Worm (Caenorhabditis elegans) whole organism, L4 larva: ENCODE measurements around the gene ZK632.11.

Source experiments
- F26F4.8 ChIP-seq: fragments of 200-800 bp; sonication (Bioruptor generic); conservative IDR thresholded peaks from 2 replicates; pipeline ENCODE4 v1.3.6; 2022; ENCODE audit warnings: missing genetic modification characterization, missing compliant biosample characterization
- R02D3.7 ChIP-seq: fragments of 150-350 bp; sonication (generic microtip); optimal IDR thresholded peaks from 3 replicates; lab custom pipeline; 2014; ENCODE audit warnings: missing biosample characterization, missing genetic modification characterization
- T26A8.4 ChIP-seq: fragments of 200-800 bp; sonication (Bioruptor generic); IDR thresholded peaks from 2 replicates; pipeline ENCODE4 v1.3.6; 2022; ENCODE audit warnings: missing genetic modification characterization, missing compliant biosample characterization
- Y105C5A.15 ChIP-seq: fragments of 200-800 bp; sonication (Bioruptor generic); IDR thresholded peaks from 2 replicates; pipeline ENCODE4 v1.3.6; 2022; ENCODE audit warnings: missing genetic modification characterization, missing compliant biosample characterization
- Y48G9A.11 ChIP-seq: fragments of 200-800 bp; sonication (Bioruptor generic); IDR thresholded peaks from 2 replicates; pipeline ENCODE4 v1.3.6; 2022; ENCODE audit warnings: missing genetic modification reagents, missing genetic modification characterization, missing compliant biosample characterization
- Y5F2A.4 ChIP-seq: fragments of 200-800 bp; sonication (Bioruptor generic); optimal IDR thresholded peaks from 2 replicates; lab custom pipeline; 2018; ENCODE audit warnings: mild to moderate bottlenecking, missing genetic modification characterization, missing compliant biosample characterization
- arid-1 ChIP-seq: fragments of 200-800 bp; sonication (Bioruptor generic); conservative IDR thresholded peaks from 2 replicates; pipeline ENCODE4 v1.3.6; 2022; ENCODE audit warnings: missing genetic modification reagents, missing genetic modification characterization, missing compliant biosample characterization
- attf-4 ChIP-seq: sonication (generic microtip); optimal IDR thresholded peaks from 3 replicates; lab custom pipeline; 2017; ENCODE audit warnings: missing biosample characterization, missing genetic modification characterization
- ceh-20 ChIP-seq: fragments of 200-800 bp; sonication (Bioruptor generic); IDR thresholded peaks from 2 replicates; pipeline ENCODE4 v1.3.6; 2022; ENCODE audit warnings: missing genetic modification reagents, missing genetic modification characterization, missing compliant biosample characterization
- ceh-28 ChIP-seq: fragments of 150-350 bp; optimal IDR thresholded peaks from 2 replicates; lab custom pipeline; 2014; ENCODE audit warnings: missing biosample characterization, missing genetic modification reagents, missing genetic modification characterization
- ceh-82 ChIP-seq: sonication (generic microtip); optimal IDR thresholded peaks from 2 replicates; lab custom pipeline; 2017; ENCODE audit warnings: missing biosample characterization, missing genetic modification characterization
- daf-12 ChIP-seq: fragments of 150-350 bp; optimal IDR thresholded peaks from 2 replicates; lab custom pipeline; 2014; ENCODE audit warnings: missing biosample characterization, missing genetic modification reagents, missing genetic modification characterization
- dmd-6 ChIP-seq: fragments of 200-800 bp; sonication (Bioruptor generic); IDR thresholded peaks from 2 replicates; pipeline ENCODE4 v1.3.6; 2022; ENCODE audit warnings: missing genetic modification reagents, missing genetic modification characterization, missing compliant biosample characterization
- dmd-8 ChIP-seq: fragments of 200-800 bp; sonication (Bioruptor generic); IDR thresholded peaks from 2 replicates; pipeline ENCODE4 v1.3.6; 2022; ENCODE audit warnings: missing genetic modification characterization, missing compliant biosample characterization
- dpl-1 ChIP-seq: fragments of 150-350 bp; optimal IDR thresholded peaks from 2 replicates; lab custom pipeline; 2014; ENCODE audit warnings: missing biosample characterization, missing genetic modification reagents, missing genetic modification characterization
- dve-1 ChIP-seq: sonication (generic microtip); optimal IDR thresholded peaks from 2 replicates; lab custom pipeline; 2017; ENCODE audit warnings: antibody characterized with exemption, mild to moderate bottlenecking, missing genetic modification characterization, missing compliant biosample characterization; ENCODE audit not compliant: insufficient read depth
- egl-27 ChIP-seq: sonication (generic microtip); optimal IDR thresholded peaks from 3 replicates; lab custom pipeline; 2017; ENCODE audit warnings: missing biosample characterization, missing genetic modification reagents, missing genetic modification characterization
- fkh-10 ChIP-seq: fragments of 150-350 bp; optimal IDR thresholded peaks from 2 replicates; lab custom pipeline; 2014; ENCODE audit warnings: missing biosample characterization, missing genetic modification reagents, missing genetic modification characterization
- fos-1 ChIP-seq: fragments of 150-350 bp; optimal IDR thresholded peaks from 2 replicates; lab custom pipeline; 2014; ENCODE audit warnings: missing biosample characterization, missing genetic modification characterization
- hmg-1.1 ChIP-seq: fragments of 200-800 bp; sonication (Bioruptor generic); IDR thresholded peaks from 2 replicates; pipeline ENCODE4 v1.3.6; 2022; ENCODE audit warnings: missing genetic modification reagents, missing genetic modification characterization, missing compliant biosample characterization
- jun-1 ChIP-seq: fragments of 150-350 bp; optimal IDR thresholded peaks from 2 replicates; lab custom pipeline; 2014; ENCODE audit warnings: missing biosample characterization, missing genetic modification reagents, missing genetic modification characterization
- lim-7 ChIP-seq: fragments of 200-800 bp; sonication (Bioruptor generic); IDR thresholded peaks from 2 replicates; pipeline ENCODE4 v1.3.6; 2022; ENCODE audit warnings: missing genetic modification characterization, missing compliant biosample characterization
- lin-13 ChIP-seq: fragments of 150-350 bp; optimal IDR thresholded peaks from 2 replicates; lab custom pipeline; 2014; ENCODE audit warnings: missing biosample characterization, missing genetic modification reagents, missing genetic modification characterization
- lin-29 ChIP-seq: fragments of 200-800 bp; sonication (Bioruptor generic); IDR thresholded peaks from 2 replicates; pipeline ENCODE4 v1.3.6; 2022; ENCODE audit warnings: missing genetic modification reagents, missing genetic modification characterization, missing compliant biosample characterization
- lin-38 ChIP-seq: fragments of 200-800 bp; sonication (Bioruptor generic); IDR thresholded peaks from 2 replicates; pipeline ENCODE4 v1.3.6; 2022; ENCODE audit warnings: missing genetic modification reagents, missing genetic modification characterization, missing compliant biosample characterization
- mdl-1 ChIP-seq, 2 experiments: fragments of 150-350 bp in 1 of 2; sonication (generic microtip) in 1 of 2; optimal IDR thresholded peaks; 2 replicates each; lab custom pipeline; 2014 to 2017; ENCODE audit warnings: missing biosample characterization in 2 of 2, missing genetic modification characterization in 2 of 2
- mep-1 ChIP-seq: fragments of 150-350 bp; sonication (generic microtip); optimal IDR thresholded peaks from 3 replicates; lab custom pipeline; 2014; ENCODE audit warnings: missing biosample characterization, missing genetic modification characterization
- mes-2 ChIP-seq: sonication (generic microtip); optimal IDR thresholded peaks from 2 replicates; lab custom pipeline; 2016; ENCODE audit warnings: missing genotype, mild to moderate bottlenecking, missing genetic modification characterization, missing compliant biosample characterization; ENCODE audit not compliant: poor library complexity, severe bottlenecking
- nhr-10 ChIP-seq: fragments of 150-350 bp; optimal IDR thresholded peaks from 2 replicates; lab custom pipeline; 2014; ENCODE audit warnings: missing biosample characterization, missing genetic modification characterization
- nhr-102 ChIP-seq: sonication (generic microtip); optimal IDR thresholded peaks from 2 replicates; lab custom pipeline; 2016; ENCODE audit warnings: mild to moderate bottlenecking, missing genetic modification characterization, moderate library complexity, missing compliant biosample characterization
- nhr-237 ChIP-seq: sonication (generic microtip); optimal IDR thresholded peaks from 2 replicates; lab custom pipeline; 2017; ENCODE audit warnings: missing biosample characterization, missing genetic modification characterization
- pha-4 ChIP-seq, 2 experiments: fragments of 150-350 bp in 1 of 2; fragments of 200-800 bp in 1 of 2; sonication (Bioruptor generic) in 1 of 2; IDR thresholded peaks in 1 of 2; optimal IDR thresholded peaks in 1 of 2; 2 replicates each; pipeline versions ENCODE4 v1.3.6 to Lab custom; 2014 to 2022; ENCODE audit warnings: missing genetic modification characterization in 2 of 2, missing genetic modification reagents in 2 of 2, missing biosample characterization in 1 of 2, missing compliant biosample characterization in 1 of 2
- php-3 ChIP-seq: fragments of 200-800 bp; sonication (Bioruptor generic); IDR thresholded peaks from 2 replicates; pipeline ENCODE4 v1.3.6; 2022; ENCODE audit warnings: missing genetic modification reagents, missing genetic modification characterization, missing compliant biosample characterization
- skn-1 ChIP-seq: fragments of 150-350 bp; optimal IDR thresholded peaks from 2 replicates; lab custom pipeline; 2014; ENCODE audit warnings: missing biosample characterization, missing genetic modification characterization
- tra-1 ChIP-seq: fragments of 200-800 bp; sonication (Bioruptor generic); IDR thresholded peaks from 2 replicates; pipeline ENCODE4 v1.3.6; 2022; ENCODE audit warnings: missing genetic modification reagents, missing genetic modification characterization, missing compliant biosample characterization
- unc-62 ChIP-seq, 3 experiments: fragments of 150-350 bp in 1 of 3; sonication (generic microtip); optimal IDR thresholded peaks in 2 of 3; peaks in 1 of 3; 1 replicate in 1 of 3; 2 replicates in 2 of 3; lab custom pipeline; 2014 to 2017; ENCODE audit warnings: missing biosample characterization in 3 of 3, missing genetic modification characterization in 3 of 3, missing genetic modification reagents in 3 of 3, missing genotype in 1 of 3
- zag-1 ChIP-seq: fragments of 150-350 bp; optimal IDR thresholded peaks from 2 replicates; lab custom pipeline; 2014; ENCODE audit warnings: missing biosample characterization, missing genetic modification characterization
- zfp-3 ChIP-seq: fragments of 200-800 bp; sonication (Bioruptor generic); conservative IDR thresholded peaks from 2 replicates; pipeline ENCODE4 v1.3.6; 2022; ENCODE audit warnings: missing genetic modification reagents, missing genetic modification characterization, missing compliant biosample characterization
- zip-11 ChIP-seq: fragments of 200-800 bp; sonication (Bioruptor generic); IDR thresholded peaks from 2 replicates; pipeline ENCODE4 v1.3.6; 2022; ENCODE audit warnings: missing genetic modification characterization, missing compliant biosample characterization
- ztf-7 ChIP-seq: fragments of 150-350 bp; optimal IDR thresholded peaks from 2 replicates; lab custom pipeline; 2014; ENCODE audit warnings: missing biosample characterization, missing genetic modification characterization

The ZK632.11 gene

ce11 chrIII:9804997-9805610, 22.6 kb upstream of the ZK632.11 start, which contains the start of gene riok-3 (continued):
- no peak for TF ChIP-seq arid-1 (GFP tag; lab: Robert Waterston, UW)
- no peak for TF ChIP-seq nhr-10
- peak; percentile 77 for TF ChIP-seq zfp-3 (GFP tag; lab: Robert Waterston, UW)
- TF ChIP-seq egl-27 (tag; lab: Kevin White, UChicago): no peak
- no peak for TF ChIP-seq daf-12 (tag; lab: Kevin White, UChicago)
- no peak for TF ChIP-seq dpl-1 (GFP tag; lab: Kevin White, UChicago)
- peak; percentile 33 for TF ChIP-seq mep-1 (tag; lab: Kevin White, UChicago)
- TF ChIP-seq jun-1: no peak
- no peak for TF ChIP-seq fos-1 (tag; lab: Kevin White, UChicago)
- TF ChIP-seq php-3 (GFP tag; lab: Robert Waterston, UW): peak; percentile 55; the same call in 1 of the 2 replicates
- TF ChIP-seq fkh-10 (GFP tag; lab: Kevin White, UChicago): no peak
- TF ChIP-seq dmd-6 (GFP tag; lab: Robert Waterston, UW): no peak
- no peak for TF ChIP-seq mdl-1 (tag; optimal IDR thresholded peaks at IDR 0.05; lab: Kevin White, UChicago)
- TF ChIP-seq lin-29 (GFP tag; lab: Robert Waterston, UW): no peak
- no peak for TF ChIP-seq Y48G9A.11 (GFP tag; lab: Robert Waterston, UW)
- TF ChIP-seq hmg-1.1 (GFP tag; lab: Robert Waterston, UW): no peak
- no peak for TF ChIP-seq pha-4 (GFP tag; IDR thresholded peaks at IDR 0.05; lab: Robert Waterston, UW)
- TF ChIP-seq pha-4 (tag; optimal IDR thresholded peaks at IDR 0.05; lab: Kevin White, UChicago): no peak
- no peak for TF ChIP-seq zag-1 (tag; lab: Kevin White, UChicago)
- no peak for TF ChIP-seq skn-1 (tag; lab: Kevin White, UChicago)
- TF ChIP-seq attf-4 (tag; lab: Kevin White, UChicago): no peak
- TF ChIP-seq lin-13: no peak
- TF ChIP-seq lin-38 (GFP tag; lab: Robert Waterston, UW): no peak
- no peak for TF ChIP-seq lim-7 (GFP tag; lab: Robert Waterston, UW)
- peak; percentile 78 for TF ChIP-seq T26A8.4
- no peak for TF ChIP-seq R02D3.7 (tag; lab: Kevin White, UChicago)
- no peak for TF ChIP-seq zip-11 (GFP tag; lab: Robert Waterston, UW)
- no peak for TF ChIP-seq ceh-20 (GFP tag; lab: Robert Waterston, UW)
- TF ChIP-seq F26F4.8: no peak
- TF ChIP-seq nhr-237 (tag; lab: Kevin White, UChicago): no peak
- peak; percentile 35 for TF ChIP-seq nhr-102
- no peak for TF ChIP-seq Y5F2A.4 (GFP tag; lab: Kevin White, UChicago)
- no peak for TF ChIP-seq dmd-8
- peak; percentile 1 for TF ChIP-seq dve-1 (tag; lab: Kevin White, UChicago)
- peak; percentile 47 for TF ChIP-seq mes-2 (tag; lab: Kevin White, UChicago)
- TF ChIP-seq ceh-28 (tag; lab: Kevin White, UChicago): no peak

ce11 chrIII:9806968-9807559, 20.7 kb upstream of the ZK632.11 start, which contains the start of gene ZK632.4:
Gene ZK632.4 (minus strand): TSS chrIII:9807454.
- TF ChIP-seq tra-1 (GFP tag; lab: Robert Waterston, UW): peak; percentile 34; the same call in 1 of the 2 replicates
- TF ChIP-seq Y105C5A.15: no peak
- no peak for TF ChIP-seq ceh-82 (tag; lab: Kevin White, UChicago)
- TF ChIP-seq unc-62 (GFP tag; optimal IDR thresholded peaks at IDR 0.05 in 1 of 2; lab: Kevin White, UChicago): peak in 1 of 2 experiments; percentile 92
- no peak for TF ChIP-seq unc-62 (tag; optimal IDR thresholded peaks at IDR 0.05; lab: Kevin White, UChicago)
- no peak for TF ChIP-seq ztf-7 (tag; lab: Kevin White, UChicago)
- TF ChIP-seq ceh-28 (tag; lab: Kevin White, UChicago): no peak
